Fruit fly (Drosophila melanogaster): ENCODE data around the gene CG5567.

CG5567 gene

dm6 chr3L:17856655-17857479 lies 13.5 kb upstream of the CG5567 start, which contains the start of gene CG5535 (continued):
- TF ChIP-seq Doc3 (GFP tag; IDR thresholded peaks at IDR 0.05; ENCODE audit: partially characterized antibody): no peak
- TF ChIP-seq Hr39 (optimal IDR thresholded peaks at IDR 0.05): no peak
- TF ChIP-seq CG15011 (GFP tag; optimal IDR thresholded peaks at IDR 0.05): peak; percentile 42
- peak; percentile 78 for TF ChIP-seq NfI (GFP tag; optimal IDR thresholded peaks at IDR 0.05)

- TF ChIP-seq CG12299 (tag; optimal IDR thresholded peaks at IDR 0.05) (no peak), tap (tag; optimal IDR thresholded peaks at IDR 0.05) (no peak), CG6683 (GFP tag; optimal IDR thresholded peaks at IDR 0.05) (no peak), CrebB (tag; optimal IDR thresholded peaks at IDR 0.05) (no peak), CG7745 (tag; optimal IDR thresholded peaks at IDR 0.05) (no peak), CG4617 (GFP tag; optimal IDR thresholded peaks at IDR 0.05; ENCODE audit: borderline replicate concordance) (peak; percentile 1), pzg (GFP tag; optimal IDR thresholded peaks at IDR 0.05) (peak; percentile 33), trem (tag; optimal IDR thresholded peaks at IDR 0.05) (peak; percentile 7), Aef1 (GFP tag; IDR thresholded peaks at IDR 0.05) (no peak), Dbx (GFP tag; IDR thresholded peaks at IDR 0.05) (no peak), CG6854 (GFP tag; optimal IDR thresholded peaks at IDR 0.05) (no peak), gem (tag; optimal IDR thresholded peaks at IDR 0.05) (no peak), Dek (tag; optimal IDR thresholded peaks at IDR 0.05) (no peak), pita (GFP tag; optimal IDR thresholded peaks at IDR 0.05) (no peak), danr (GFP tag; IDR thresholded peaks at IDR 0.05) (no peak), CG3995 (GFP tag; optimal IDR thresholded peaks at IDR 0.05) (peak; percentile 29), crc (GFP tag; optimal IDR thresholded peaks at IDR 0.05) (no peak), CG3847 (GFP tag; IDR thresholded peaks at IDR 0.05) (0 out of 2 replicates have a peak, but pooled peaks have one; percentile 13), CG2120 (GFP tag; optimal IDR thresholded peaks at IDR 0.05) (no peak), Atf6 (GFP tag; IDR thresholded peaks at IDR 0.05) (no peak), sob (GFP tag; IDR thresholded peaks at IDR 0.05) (no peak), E2f2 (GFP tag; IDR thresholded peaks at IDR 0.05) (peak; percentile 25; the same call in 1 of the 2 replicates), H15 (GFP tag; IDR thresholded peaks at IDR 0.05) (no peak), grau (tag; optimal IDR thresholded peaks at IDR 0.05) (peak; percentile 30), BEAF-32 (GFP tag; optimal IDR thresholded peaks at IDR 0.05) (peak; percentile 3), ab (GFP tag; optimal IDR thresholded peaks at IDR 0.05) (no peak), salm (tag; optimal IDR thresholded peaks at IDR 0.05) (no peak), CG6654 (GFP tag; optimal IDR thresholded peaks at IDR 0.05) (no peak), Side (GFP tag; optimal IDR thresholded peaks at IDR 0.05) (no peak), CG6765 (GFP tag; optimal IDR thresholded peaks at IDR 0.05) (no peak), cato (GFP tag; optimal IDR thresholded peaks at IDR 0.05; ENCODE audit: borderline replicate concordance) (no peak), Sry-β (GFP tag; optimal IDR thresholded peaks at IDR 0.05) (peak; percentile 92), CG15514 (GFP tag; optimal IDR thresholded peaks at IDR 0.05) (peak; percentile 33), CG12219 (GFP tag; optimal IDR thresholded peaks at IDR 0.05) (no peak), org-1 (GFP tag; optimal IDR thresholded peaks at IDR 0.05) (no peak), CG12155 (GFP tag; optimal IDR thresholded peaks at IDR 0.05) (no peak), CG14710 (tag; optimal IDR thresholded peaks at IDR 0.05) (peak; percentile 4), CG13287 (GFP tag; IDR thresholded peaks at IDR 0.05; ENCODE audit: partially characterized antibody) (no peak; the same call in 1 of the 2 replicates), sisA (GFP tag; IDR thresholded peaks at IDR 0.05) (no peak), CG7928 (GFP tag; optimal IDR thresholded peaks at IDR 0.05) (no peak), CG12391 (tag; optimal IDR thresholded peaks at IDR 0.05) (peak; percentile 23), p53 (GFP tag; optimal IDR thresholded peaks at IDR 0.05) (no peak), CG10321 (GFP tag; IDR thresholded peaks at IDR 0.05) (no peak), Xrp1 (GFP tag; IDR thresholded peaks at IDR 0.05) (peak; percentile 21; the same call in 1 of the 2 replicates)
These were observed 6.2 kb upstream of the CG5567 start, which contains the start of gene TrpRS-m for dm6 chr3L:17849517-17849916. TSS of gene TrpRS-m (plus strand) at chr3L:17849727.
